Worm (Caenorhabditis elegans): ENCODE results near the gene R01E6.7.

DNA sequence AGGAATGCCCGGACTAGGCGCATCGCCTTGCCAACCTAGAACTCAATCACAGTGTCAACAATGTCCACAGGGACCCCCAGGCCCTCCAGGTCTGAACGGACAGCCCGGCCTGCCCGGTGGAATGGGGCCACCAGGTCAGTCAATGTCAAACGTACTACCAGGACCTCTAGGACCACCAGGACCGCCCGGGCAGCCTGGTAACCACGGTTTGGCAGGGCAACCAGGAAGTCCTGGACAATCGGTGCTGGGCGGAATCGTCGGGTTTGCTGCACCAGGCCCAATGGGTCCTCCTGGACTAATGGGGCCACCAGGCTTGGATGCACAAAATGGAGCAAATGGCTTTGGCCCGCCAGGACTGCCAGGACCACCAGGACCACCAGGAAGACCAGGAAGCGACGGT, 20.9 kb upstream of the R01E6.7 start:
- no peak for TF ChIP-seq ama-1 (optimal IDR thresholded peaks at IDR 0.05)
- no peak for TF ChIP-seq lin-39 (tag; optimal IDR thresholded peaks at IDR 0.05)
- no peak for TF ChIP-seq nhr-77 (tag; optimal IDR thresholded peaks at IDR 0.05)
- TF ChIP-seq ZK546.5 (tag; optimal IDR thresholded peaks at IDR 0.05): no peak
- no peak for TF ChIP-seq ceh-82 (tag; optimal IDR thresholded peaks at IDR 0.05)
- no peak for TF ChIP-seq ztf-11 (tag; optimal IDR thresholded peaks at IDR 0.05)
- TF ChIP-seq lin-13 (GFP tag; optimal IDR thresholded peaks at IDR 0.05): no peak
- TF ChIP-seq alr-1 (tag; optimal IDR thresholded peaks at IDR 0.05): no peak

Data from whole organism, L2 larva.